Worm (Caenorhabditis elegans): Measurements from ENCODE around the gene T08D10.3.

DNA sequence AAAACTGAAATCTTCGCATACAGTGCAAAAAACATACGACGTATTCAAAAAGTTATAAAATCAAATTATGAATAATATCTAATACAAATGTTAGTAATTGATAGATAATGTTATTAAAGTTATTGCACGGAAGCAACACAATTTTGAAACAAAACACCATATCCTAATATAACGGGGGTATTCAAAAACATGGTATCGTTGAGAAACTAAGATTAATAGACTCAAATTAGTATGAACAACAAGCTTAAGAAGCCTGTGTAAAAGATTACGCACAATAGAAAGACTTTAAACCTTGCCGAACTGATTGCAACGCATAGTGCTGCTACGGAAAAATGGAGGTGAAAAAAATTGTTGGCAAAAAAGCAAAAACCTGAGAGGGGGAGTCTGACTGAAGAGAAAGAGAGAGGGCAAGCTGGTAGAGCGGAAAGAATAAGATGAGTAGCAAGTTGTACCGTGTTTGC is 50.3 kb downstream of the T08D10.3 start, which contains the start of gene sma-5:
- TF ChIP-seq T07F8.4 (tag; optimal IDR thresholded peaks at IDR 0.05) (no peak), Y53F4B.3 (GFP tag; IDR thresholded peaks at IDR 0.05) (no peak), K12H6.12 (tag; optimal IDR thresholded peaks at IDR 0.05) (no peak), aptf-2 (GFP tag; conservative IDR thresholded peaks at IDR 0.05) (no peak), ztf-26 (tag; optimal IDR thresholded peaks at IDR 0.05) (no peak), repo-1 (tag; optimal IDR thresholded peaks at IDR 0.05) (no peak), bed-2 (GFP tag; IDR thresholded peaks at IDR 0.05) (no peak), attf-5 (GFP tag; optimal IDR thresholded peaks at IDR 0.05) (no peak), tbx-9 (tag; optimal IDR thresholded peaks at IDR 0.05; ENCODE audit: borderline replicate concordance) (no peak), ama-1 (optimal IDR thresholded peaks at IDR 0.05) (no peak), ama-1 (GFP tag; optimal IDR thresholded peaks at IDR 0.05) (no peak), snpc-4 (GFP tag; optimal IDR thresholded peaks at IDR 0.05) (no peak), snpc-4 (tag; optimal IDR thresholded peaks at IDR 0.05) (no peak), lin-26 (GFP tag; IDR thresholded peaks at IDR 0.05) (no peak), lir-1 (GFP tag; conservative IDR thresholded peaks at IDR 0.05) (no peak), pha-4 (tag; optimal IDR thresholded peaks at IDR 0.05) (no peak)

Data from whole organism, young adult.